Fruit fly (Drosophila melanogaster) whole organism, embryonic: ENCODE measurements around the gene CG3815.

ENCODE experiments used
- BEAF-32 ChIP-seq: fragments of 200-800 bp; sonication (Bioruptor generic); optimal IDR thresholded peaks from 3 replicates; lab custom pipeline; 2017; ENCODE audit warnings: missing biosample characterization, missing genetic modification characterization, mild to moderate bottlenecking, moderate library complexity, missing genetic modification reagents
- BtbVII ChIP-seq: fragments of 200-800 bp; sonication (Bioruptor generic); optimal IDR thresholded peaks from 3 replicates; lab custom pipeline; 2017; ENCODE audit warnings: missing biosample characterization, mild to moderate bottlenecking, missing genetic modification characterization
- CG10209 ChIP-seq: fragments of 200-800 bp; sonication (Bioruptor generic); optimal IDR thresholded peaks from 3 replicates; lab custom pipeline; 2017; ENCODE audit warnings: missing biosample characterization, mild to moderate bottlenecking, missing genetic modification characterization, missing genetic modification reagents
- CG10366 ChIP-seq: fragments of 200-800 bp; sonication (Bioruptor generic); IDR thresholded peaks from 2 replicates; pipeline ENCODE4 v1.3.6; 2022; ENCODE audit warnings: missing biosample characterization, missing genetic modification characterization
- CG12219 ChIP-seq: fragments of 200-800 bp; sonication (Bioruptor generic); optimal IDR thresholded peaks from 3 replicates; lab custom pipeline; 2018; ENCODE audit warnings: missing biosample characterization, mild to moderate bottlenecking, missing genetic modification characterization
- CG14710 ChIP-seq: fragments of 200-800 bp; sonication (Bioruptor generic); optimal IDR thresholded peaks from 3 replicates; lab custom pipeline; 2019; ENCODE audit warnings: missing biosample characterization, mild to moderate bottlenecking, missing genetic modification characterization, moderate library complexity
- CG15514 ChIP-seq: fragments of 200-800 bp; sonication (Bioruptor generic); optimal IDR thresholded peaks from 3 replicates; lab custom pipeline; 2017; ENCODE audit warnings: missing biosample characterization, missing genetic modification characterization, mild to moderate bottlenecking, moderate library complexity, missing genetic modification reagents
- CG15601 ChIP-seq: fragments of 200-800 bp; sonication (Bioruptor generic); optimal IDR thresholded peaks from 3 replicates; lab custom pipeline; 2019; ENCODE audit warnings: missing biosample characterization, mild to moderate bottlenecking, missing genetic modification characterization, moderate library complexity
- CG17385 ChIP-seq: fragments of 200-800 bp; sonication (Bioruptor generic); optimal IDR thresholded peaks from 3 replicates; lab custom pipeline; 2018; ENCODE audit warnings: missing biosample characterization, mild to moderate bottlenecking, missing genetic modification characterization
- CG18619 ChIP-seq: fragments of 200-800 bp; sonication (Bioruptor generic); optimal IDR thresholded peaks from 3 replicates; lab custom pipeline; 2017; ENCODE audit warnings: missing biosample characterization, mild to moderate bottlenecking, missing genetic modification characterization
- CG2199 ChIP-seq: fragments of 200-800 bp; sonication (Bioruptor generic); IDR thresholded peaks from 3 replicates; pipeline ENCODE4 v1.3.6; 2022; ENCODE audit warnings: missing biosample characterization, missing genetic modification characterization
- CG2678 ChIP-seq: fragments of 200-800 bp; sonication (Bioruptor generic); optimal IDR thresholded peaks from 3 replicates; lab custom pipeline; 2019; ENCODE audit warnings: missing biosample characterization, mild to moderate bottlenecking, missing genetic modification characterization, moderate library complexity
- CG31441 ChIP-seq: fragments of 200-800 bp; sonication (Bioruptor generic); IDR thresholded peaks from 2 replicates; pipeline ENCODE4 v1.3.6; 2022; ENCODE audit warnings: missing biosample characterization, missing genetic modification characterization
- CG3407 ChIP-seq: fragments of 200-800 bp; sonication (Bioruptor generic); optimal IDR thresholded peaks from 2 replicates; lab custom pipeline; 2018; ENCODE audit warnings: missing biosample characterization, mild to moderate bottlenecking, missing genetic modification characterization
- CG34224 ChIP-seq: fragments of 200-800 bp; sonication (Bioruptor generic); IDR thresholded peaks from 3 replicates; pipeline ENCODE4 v1.3.6; 2022; ENCODE audit warnings: missing biosample characterization, missing genetic modification characterization; ENCODE audit not compliant: partially characterized antibody
- CG3726 ChIP-seq: fragments of 200-800 bp; sonication (Bioruptor generic); IDR thresholded peaks from 3 replicates; pipeline ENCODE4, ENCODE4 v1.3.6; 2022; ENCODE audit warnings: missing biosample characterization, missing genetic modification characterization
- CG42726 ChIP-seq: fragments of 200-800 bp; sonication (Bioruptor generic); IDR thresholded peaks from 2 replicates; pipeline ENCODE4 v1.3.6; 2022; ENCODE audit warnings: missing biosample characterization, missing genetic modification characterization; ENCODE audit not compliant: partially characterized antibody
- CG4328 ChIP-seq: fragments of 200-800 bp; sonication (Bioruptor generic); optimal IDR thresholded peaks from 3 replicates; lab custom pipeline; 2017; ENCODE audit warnings: missing biosample characterization, missing genetic modification reagents, missing genetic modification characterization
- CG4617 ChIP-seq: fragments of 200-800 bp; sonication (Bioruptor generic); optimal IDR thresholded peaks from 3 replicates; lab custom pipeline; 2016; ENCODE audit warnings: missing biosample characterization, missing genetic modification characterization, borderline replicate concordance
- CG6654 ChIP-seq: fragments of 200-800 bp; sonication (Bioruptor generic); optimal IDR thresholded peaks from 2 replicates; lab custom pipeline; 2017; ENCODE audit warnings: missing biosample characterization, mild to moderate bottlenecking, missing genetic modification characterization
- CG7745 ChIP-seq: fragments of 200-800 bp; sonication (Bioruptor generic); optimal IDR thresholded peaks from 2 replicates; lab custom pipeline; 2018; ENCODE audit warnings: missing biosample characterization, mild to moderate bottlenecking, missing genetic modification characterization, moderate library complexity
- CG8765 ChIP-seq: fragments of 200-800 bp; sonication (Bioruptor generic); IDR thresholded peaks from 2 replicates; pipeline ENCODE4 v1.3.6; 2022; ENCODE audit warnings: missing biosample characterization, missing genetic modification characterization
- CG9797 ChIP-seq: fragments of 200-800 bp; sonication (Bioruptor generic); optimal IDR thresholded peaks from 3 replicates; lab custom pipeline; 2018; ENCODE audit warnings: missing biosample characterization, mild to moderate bottlenecking, missing genetic modification characterization
- Ets65A ChIP-seq: fragments of 200-800 bp; sonication (Bioruptor generic); peaks from one replicate; lab custom pipeline; 2016; ENCODE audit warnings: missing biosample characterization, missing genetic modification characterization
- Fer3 ChIP-seq: fragments of 200-800 bp; sonication (Bioruptor generic); optimal IDR thresholded peaks from 2 replicates; lab custom pipeline; 2018; ENCODE audit warnings: missing biosample characterization, mild to moderate bottlenecking, missing genetic modification characterization, moderate library complexity
- Lhr ChIP-seq: fragments of 200-800 bp; sonication (Bioruptor generic); optimal IDR thresholded peaks from 3 replicates; lab custom pipeline; 2017; ENCODE audit warnings: mild to moderate bottlenecking, missing biosample characterization, missing genetic modification reagents, missing genetic modification characterization
- MESR4 ChIP-seq: fragments of 200-800 bp; sonication (Bioruptor generic); optimal IDR thresholded peaks from 2 replicates; lab custom pipeline; 2018; ENCODE audit warnings: missing biosample characterization, mild to moderate bottlenecking, missing genetic modification characterization, moderate library complexity
- Pdp1 ChIP-seq, 2 experiments: fragments of 200-800 bp; sonication (Bioruptor generic); optimal IDR thresholded peaks; 3 replicates each; lab custom pipeline; 2016; ENCODE audit warnings: missing biosample characterization in 2 of 2, missing genetic modification characterization in 2 of 2, mild to moderate bottlenecking in 1 of 2, moderate library complexity in 1 of 2
- Sox100B ChIP-seq: fragments of 200-800 bp; sonication (Bioruptor generic); optimal IDR thresholded peaks from 3 replicates; lab custom pipeline; 2018; ENCODE audit warnings: missing biosample characterization, mild to moderate bottlenecking, missing genetic modification characterization
- Tbp ChIP-seq: fragments of >200 bp; optimal IDR thresholded peaks from 2 replicates; lab custom pipeline; 2018; ENCODE audit warnings: missing biosample characterization, missing genetic modification characterization
- YL-1 ChIP-seq: fragments of 200-800 bp; sonication (Bioruptor generic); optimal IDR thresholded peaks from 3 replicates; lab custom pipeline; 2017; ENCODE audit warnings: missing biosample characterization, mild to moderate bottlenecking, missing genetic modification characterization
- bcd ChIP-seq: fragments of 200-800 bp; sonication (Bioruptor generic); optimal IDR thresholded peaks from 2 replicates; lab custom pipeline; 2017; ENCODE audit warnings: missing biosample characterization, mild to moderate bottlenecking, missing genetic modification characterization
- caup ChIP-seq: fragments of 200-800 bp; sonication (Bioruptor generic); optimal IDR thresholded peaks from 3 replicates; lab custom pipeline; 2017; ENCODE audit warnings: missing biosample characterization, mild to moderate bottlenecking, missing genetic modification characterization, moderate library complexity; ENCODE audit not compliant: severe bottlenecking
- crc ChIP-seq: fragments of 200-800 bp; sonication (Bioruptor generic); optimal IDR thresholded peaks from 2 replicates; lab custom pipeline; 2016; ENCODE audit warnings: missing biosample characterization, missing genetic modification characterization
- dmrt11E ChIP-seq: fragments of 200-800 bp; sonication (Bioruptor generic); optimal IDR thresholded peaks from 3 replicates; lab custom pipeline; 2018; ENCODE audit warnings: missing biosample characterization, mild to moderate bottlenecking, missing genetic modification characterization, moderate library complexity
- exex ChIP-seq: fragments of 200-800 bp; sonication (Bioruptor generic); optimal IDR thresholded peaks from 4 replicates; lab custom pipeline; 2018; ENCODE audit warnings: missing biosample characterization, mild to moderate bottlenecking, missing genetic modification characterization, moderate library complexity
- gfzf ChIP-seq: fragments of 200-800 bp; sonication (Bioruptor generic); optimal IDR thresholded peaks from 2 replicates; lab custom pipeline; 2016; ENCODE audit warnings: missing biosample characterization, mild to moderate bottlenecking, missing genetic modification characterization, moderate library complexity
- inv ChIP-seq: fragments of 200-800 bp; sonication (Bioruptor generic); IDR thresholded peaks from 2 replicates; pipeline ENCODE4 v1.3.6; 2022; ENCODE audit warnings: missing biosample characterization, missing genetic modification characterization; ENCODE audit not compliant: partially characterized antibody
- kah ChIP-seq: fragments of 200-800 bp; sonication (Bioruptor generic); optimal IDR thresholded peaks from 2 replicates; lab custom pipeline; 2018; ENCODE audit warnings: missing biosample characterization, mild to moderate bottlenecking, missing genetic modification characterization
- kay ChIP-seq: fragments of 200-800 bp; sonication (Bioruptor generic); optimal IDR thresholded peaks from 2 replicates; lab custom pipeline; 2016; ENCODE audit warnings: missing biosample characterization, missing genetic modification characterization
- lilli ChIP-seq: fragments of 200-800 bp; sonication (Bioruptor generic); optimal IDR thresholded peaks from 3 replicates; lab custom pipeline; 2016; ENCODE audit warnings: missing biosample characterization, missing genetic modification characterization
- prd ChIP-seq, 3 experiments: fragments of >200 bp in 2 of 3; fragments of 200-800 bp in 1 of 3; sonication (Bioruptor generic) in 1 of 3; optimal IDR thresholded peaks in 2 of 3; IDR thresholded peaks in 1 of 3; 2 replicates in 2 of 3; 3 replicates in 1 of 3; pipeline versions ENCODE4 v1.3.6 to Lab custom; 2017 to 2022; ENCODE audit warnings: missing biosample characterization in 1 of 3, missing genetic modification characterization in 1 of 3
- sima ChIP-seq: fragments of 200-800 bp; sonication (Bioruptor generic); optimal IDR thresholded peaks from 2 replicates; lab custom pipeline; 2016; ENCODE audit warnings: missing biosample characterization, missing genetic modification characterization
- slbo ChIP-seq: fragments of 200-800 bp; sonication (Bioruptor generic); IDR thresholded peaks from 2 replicates; pipeline ENCODE4 v1.3.6; 2022; ENCODE audit warnings: missing biosample characterization, missing genetic modification characterization
- stwl ChIP-seq: fragments of 200-800 bp; sonication (Bioruptor generic); optimal IDR thresholded peaks from 3 replicates; lab custom pipeline; 2018; ENCODE audit warnings: missing biosample characterization, mild to moderate bottlenecking, missing genetic modification characterization, moderate library complexity
- tgo ChIP-seq: fragments of 200-800 bp; sonication (Bioruptor generic); IDR thresholded peaks from 3 replicates; pipeline ENCODE4 v1.3.6; 2022; ENCODE audit warnings: missing biosample characterization, missing genetic modification characterization
- vfl ChIP-seq: fragments of 200-800 bp; sonication (Bioruptor generic); optimal IDR thresholded peaks from 2 replicates; lab custom pipeline; 2016; ENCODE audit warnings: missing biosample characterization, missing genetic modification characterization

CG3815 gene

dm6 chrX:6278879-6279628 lies 16.1 kb upstream of the CG3815 start (continued):
- TF ChIP-seq CG10209 (peak; percentile 21), CG34224 (GFP tag; lab: Robert Waterston, UW) (0 out of 3 replicates have a peak, but pooled peaks have one; percentile 12), kah (GFP tag; lab: Kevin White, UChicago) (peak; percentile 7), BtbVII (GFP tag; lab: Kevin White, UChicago) (peak; percentile 58), Pdp1 (GFP tag; optimal IDR thresholded peaks at IDR 0.05; lab: Kevin White, UChicago) (peak in 1 of 2 experiments; percentile 18), CG15514 (GFP tag; lab: Kevin White, UChicago) (peak; percentile 24), CG42726 (GFP tag; lab: Robert Waterston, UW) (peak; percentile 49), caup (GFP tag; lab: Kevin White, UChicago) (peak; percentile 25), CG7745 (no peak), CG18619 (GFP tag; lab: Kevin White, UChicago) (peak; percentile 39), kay (GFP tag; lab: Kevin White, UChicago) (peak; percentile 36), sima (GFP tag; lab: Kevin White, UChicago) (no peak), vfl (GFP tag; lab: Kevin White, UChicago) (no peak), CG31441 (GFP tag; lab: Robert Waterston, UW) (peak; percentile 31; the same call in 1 of the 2 replicates), lilli (GFP tag; lab: Kevin White, UChicago) (peak; percentile 29), CG6654 (GFP tag; lab: Kevin White, UChicago) (no peak), slbo (GFP tag; lab: Robert Waterston, UW) (no peak), CG17385 (GFP tag; lab: Kevin White, UChicago) (peak; percentile 53), crc (GFP tag; lab: Kevin White, UChicago) (no peak), CG3407 (no peak), CG4328 (GFP tag; lab: Kevin White, UChicago) (no peak), bcd (peak; percentile 12), inv (GFP tag; lab: Robert Waterston, UW) (peak; percentile 18; the same call in 1 of the 2 replicates), dmrt11E (tag; lab: Kevin White, UChicago) (no peak), Fer3 (tag; lab: Kevin White, UChicago) (peak; percentile 9), CG2199 (GFP tag; lab: Robert Waterston, UW) (0 out of 3 replicates have a peak, but pooled peaks have one; percentile 46), Sox100B (GFP tag; lab: Kevin White, UChicago) (no peak), exex (tag; lab: Kevin White, UChicago) (no peak), gfzf (GFP tag; lab: Kevin White, UChicago) (peak; percentile 32), CG3726 (GFP tag; lab: Robert Waterston, UW) (no peak), CG15601 (peak; percentile 23), CG4617 (GFP tag; lab: Kevin White, UChicago) (no peak), Ets65A (GFP tag; lab: Kevin White, UChicago) (peak; percentile 53), stwl (tag; lab: Kevin White, UChicago) (peak; percentile 36), Tbp (peak; percentile 94), Lhr (GFP tag; lab: Kevin White, UChicago) (no peak), tgo (no peak), prd (optimal IDR thresholded peaks at IDR 0.05; lab: Kevin White, UChicago) (no peak), prd (GFP tag; IDR thresholded peaks at IDR 0.05; lab: Robert Waterston, UW) (no peak), YL-1 (GFP tag; lab: Kevin White, UChicago) (peak; percentile 70), CG9797 (GFP tag; lab: Kevin White, UChicago) (peak; percentile 44), CG2678 (no peak), BEAF-32 (GFP tag; lab: Kevin White, UChicago) (peak; percentile 48), MESR4 (GFP tag; lab: Kevin White, UChicago) (peak; percentile 96), CG8765 (GFP tag; lab: Robert Waterston, UW) (no peak), CG14710 (tag; lab: Kevin White, UChicago) (peak; percentile 36), CG10366 (GFP tag; lab: Robert Waterston, UW) (no peak), CG12219 (no peak)
